Fruit fly (Drosophila melanogaster) whole organism, embryonic: ENCODE data around the gene BORCS5.

Source experiments
- CG10209 ChIP-seq: fragments of 200-800 bp; sonication (Bioruptor generic); optimal IDR thresholded peaks from 3 replicates; lab custom pipeline; 2017; ENCODE audit warnings: missing biosample characterization, mild to moderate bottlenecking, missing genetic modification characterization, missing genetic modification reagents
- CG1024 ChIP-seq: fragments of 200-800 bp; sonication (Bioruptor generic); IDR thresholded peaks from 2 replicates; pipeline ENCODE4 v1.3.6; 2022; ENCODE audit warnings: missing biosample characterization, missing genetic modification characterization
- CG10267 ChIP-seq: fragments of 200-800 bp; sonication (Bioruptor generic); optimal IDR thresholded peaks from 2 replicates; lab custom pipeline; 2018; ENCODE audit warnings: missing biosample characterization, mild to moderate bottlenecking, missing genetic modification characterization, moderate library complexity
- CG10366 ChIP-seq: fragments of 200-800 bp; sonication (Bioruptor generic); IDR thresholded peaks from 2 replicates; pipeline ENCODE4 v1.3.6; 2022; ENCODE audit warnings: missing biosample characterization, missing genetic modification characterization
- CG10654 ChIP-seq: fragments of 200-800 bp; sonication (Bioruptor generic); optimal IDR thresholded peaks from 2 replicates; lab custom pipeline; 2016; ENCODE audit warnings: missing biosample characterization, missing genetic modification characterization
- CG10959 ChIP-seq: fragments of 200-800 bp; sonication (Bioruptor generic); IDR thresholded peaks from 2 replicates; pipeline ENCODE4 v1.3.6; 2022; ENCODE audit warnings: missing biosample characterization, missing genetic modification characterization
- CG11560 ChIP-seq: fragments of 200-800 bp; sonication (Bioruptor generic); IDR thresholded peaks from 3 replicates; pipeline ENCODE4 v1.3.6; 2022; ENCODE audit warnings: missing biosample characterization, missing genetic modification characterization
- CG12236 ChIP-seq: fragments of 200-800 bp; sonication (Bioruptor generic); optimal IDR thresholded peaks from 2 replicates; lab custom pipeline; 2016; ENCODE audit warnings: missing biosample characterization, missing genetic modification characterization
- CG13123 ChIP-seq: fragments of 200-800 bp; sonication (Bioruptor generic); optimal IDR thresholded peaks from 2 replicates; lab custom pipeline; 2016; ENCODE audit warnings: missing biosample characterization, missing genetic modification characterization
- CG13296 ChIP-seq: fragments of 200-800 bp; sonication (Bioruptor generic); optimal IDR thresholded peaks from 3 replicates; lab custom pipeline; 2018; ENCODE audit warnings: missing biosample characterization, mild to moderate bottlenecking, missing genetic modification characterization
- CG13424 ChIP-seq: fragments of 200-800 bp; sonication (Bioruptor generic); optimal IDR thresholded peaks from 2 replicates; lab custom pipeline; 2019; ENCODE audit warnings: missing biosample characterization, mild to moderate bottlenecking, missing genetic modification characterization, moderate library complexity
- CG15011 ChIP-seq: fragments of 200-800 bp; sonication (Bioruptor generic); optimal IDR thresholded peaks from 3 replicates; lab custom pipeline; 2018; ENCODE audit warnings: missing biosample characterization, mild to moderate bottlenecking, missing genetic modification characterization
- CG17186 ChIP-seq: fragments of 200-800 bp; sonication (Bioruptor generic); optimal IDR thresholded peaks from 3 replicates; lab custom pipeline; 2017; ENCODE audit warnings: missing biosample characterization, missing genetic modification reagents, missing genetic modification characterization
- CG17612 ChIP-seq: fragments of 200-800 bp; sonication (Bioruptor generic); IDR thresholded peaks from 2 replicates; pipeline ENCODE4 v1.3.6; 2022; ENCODE audit warnings: missing biosample characterization, missing genetic modification characterization
- CG17829 ChIP-seq: fragments of 200-800 bp; optimal IDR thresholded peaks from 2 replicates; lab custom pipeline; 2019; ENCODE audit warnings: missing biosample characterization, mild to moderate bottlenecking, missing genetic modification characterization, moderate library complexity
- CG18476 ChIP-seq: fragments of 200-800 bp; sonication (Bioruptor generic); optimal IDR thresholded peaks from 2 replicates; lab custom pipeline; 2016; ENCODE audit warnings: missing biosample characterization, mild to moderate bottlenecking, missing genetic modification characterization
- CG2712 ChIP-seq: fragments of 200-800 bp; optimal IDR thresholded peaks from 3 replicates; lab custom pipeline; 2019; ENCODE audit warnings: missing biosample characterization, mild to moderate bottlenecking, missing genetic modification characterization, moderate library complexity
- CG34422 ChIP-seq: fragments of 200-800 bp; sonication (Bioruptor generic); IDR thresholded peaks from 3 replicates; pipeline ENCODE4 v1.3.6; 2022; ENCODE audit warnings: missing biosample characterization, missing genetic modification characterization
- CG3847 ChIP-seq: fragments of 200-800 bp; sonication (Bioruptor generic); IDR thresholded peaks from 2 replicates; pipeline ENCODE4 v1.3.6; 2022; ENCODE audit warnings: missing biosample characterization, missing genetic modification characterization
- CG8089 ChIP-seq: fragments of 200-800 bp; sonication (Bioruptor generic); optimal IDR thresholded peaks from 3 replicates; lab custom pipeline; 2016; ENCODE audit warnings: missing biosample characterization, missing genetic modification characterization
- CG9797 ChIP-seq: fragments of 200-800 bp; sonication (Bioruptor generic); optimal IDR thresholded peaks from 3 replicates; lab custom pipeline; 2018; ENCODE audit warnings: missing biosample characterization, mild to moderate bottlenecking, missing genetic modification characterization
- ERR ChIP-seq: fragments of 200-800 bp; sonication (Bioruptor generic); optimal IDR thresholded peaks from 2 replicates; lab custom pipeline; 2016; ENCODE audit warnings: missing biosample characterization, missing genetic modification characterization
- Gug ChIP-seq: fragments of 200-800 bp; sonication (Bioruptor generic); IDR thresholded peaks from 4 replicates; pipeline ENCODE4 v1.3.6; 2022; ENCODE audit warnings: missing biosample characterization, missing genetic modification characterization
- H2.0 ChIP-seq: fragments of 200-800 bp; sonication (Bioruptor generic); IDR thresholded peaks from 2 replicates; pipeline ENCODE4 v1.3.6; 2022; ENCODE audit warnings: missing biosample characterization, missing genetic modification characterization
- HHEX ChIP-seq: fragments of 200-800 bp; sonication (Bioruptor generic); optimal IDR thresholded peaks from 3 replicates; lab custom pipeline; 2017; ENCODE audit warnings: missing biosample characterization, mild to moderate bottlenecking, missing genetic modification characterization, missing genetic modification reagents
- HLH3B ChIP-seq: fragments of 200-800 bp; sonication (Bioruptor generic); IDR thresholded peaks from 2 replicates; pipeline ENCODE4 v1.3.6; 2022; ENCODE audit warnings: missing biosample characterization, missing genetic modification characterization
- HmgZ ChIP-seq: fragments of 200-800 bp; sonication (Bioruptor generic); optimal IDR thresholded peaks from 2 replicates; lab custom pipeline; 2018; ENCODE audit warnings: missing biosample characterization, mild to moderate bottlenecking, missing genetic modification characterization
- Max ChIP-seq: fragments of 200-800 bp; sonication (Bioruptor generic); optimal IDR thresholded peaks from 2 replicates; lab custom pipeline; 2016; ENCODE audit warnings: missing biosample characterization, mild to moderate bottlenecking, missing genetic modification characterization
- Nf-YA ChIP-seq: fragments of 200-800 bp; sonication (Bioruptor generic); IDR thresholded peaks from 2 replicates; pipeline ENCODE4 v1.3.6; 2022; ENCODE audit warnings: missing biosample characterization, missing genetic modification characterization
- Opbp ChIP-seq: fragments of 200-800 bp; sonication (Bioruptor generic); IDR thresholded peaks from 3 replicates; pipeline ENCODE4 v1.3.6; 2022; ENCODE audit warnings: missing biosample characterization, missing genetic modification characterization; ENCODE audit not compliant: partially characterized antibody
- Stat92E ChIP-seq, 3 experiments: fragments of >200 bp in 2 of 3; fragments of 200-800 bp in 1 of 3; sonication (Bioruptor generic) in 1 of 3; optimal IDR thresholded peaks; 2 replicates each; lab custom pipeline; 2017 to 2019; ENCODE audit warnings: missing biosample characterization in 3 of 3, missing genetic modification characterization in 3 of 3, mild to moderate bottlenecking in 1 of 3, moderate library complexity in 1 of 3
- Taf1 ChIP-seq: fragments of 200-800 bp; sonication (Bioruptor generic); IDR thresholded peaks from 2 replicates; pipeline ENCODE4 v1.3.6; 2022; ENCODE audit warnings: missing biosample characterization, missing genetic modification characterization
- ab ChIP-seq: fragments of 200-800 bp; sonication (Bioruptor generic); optimal IDR thresholded peaks from 2 replicates; lab custom pipeline; 2016; ENCODE audit warnings: missing biosample characterization, missing genetic modification characterization
- al ChIP-seq: fragments of 200-800 bp; sonication (Bioruptor generic); IDR thresholded peaks from 2 replicates; pipeline ENCODE4 v1.3.6; 2022; ENCODE audit warnings: missing biosample characterization, missing genetic modification characterization
- crol ChIP-seq: fragments of 200-800 bp; sonication (Bioruptor generic); IDR thresholded peaks from 2 replicates; pipeline ENCODE4 v1.3.6; 2022; ENCODE audit warnings: missing biosample characterization, missing genetic modification characterization
- cwo ChIP-seq: fragments of 200-800 bp; sonication (Bioruptor generic); optimal IDR thresholded peaks from 3 replicates; lab custom pipeline; 2017; ENCODE audit warnings: missing biosample characterization, missing genetic modification characterization, mild to moderate bottlenecking, moderate library complexity, missing genetic modification reagents
- emc ChIP-seq: fragments of 200-800 bp; sonication (Bioruptor generic); optimal IDR thresholded peaks from 2 replicates; lab custom pipeline; 2016; ENCODE audit warnings: missing biosample characterization, missing genetic modification characterization
- ind ChIP-seq: fragments of 200-800 bp; sonication (Bioruptor generic); optimal IDR thresholded peaks from 3 replicates; lab custom pipeline; 2016; ENCODE audit warnings: missing biosample characterization, missing genetic modification characterization
- jing ChIP-seq: fragments of 200-800 bp; sonication (Bioruptor generic); optimal IDR thresholded peaks from 2 replicates; lab custom pipeline; 2018; ENCODE audit warnings: missing biosample characterization, mild to moderate bottlenecking, missing genetic modification characterization
- mirr ChIP-seq: fragments of 200-800 bp; sonication (Bioruptor generic); optimal IDR thresholded peaks from 3 replicates; lab custom pipeline; 2018; ENCODE audit warnings: missing biosample characterization, mild to moderate bottlenecking, missing genetic modification characterization
- odd ChIP-seq: fragments of 200-800 bp; sonication (Bioruptor generic); optimal IDR thresholded peaks from 2 replicates; lab custom pipeline; 2017; ENCODE audit warnings: missing biosample characterization, mild to moderate bottlenecking, missing genetic modification characterization
- pb ChIP-seq: fragments of 200-800 bp; sonication (Bioruptor generic); optimal IDR thresholded peaks from 3 replicates; lab custom pipeline; 2016; ENCODE audit warnings: missing biosample characterization, missing genetic modification characterization
- sc ChIP-seq, 3 experiments: fragments of >200 bp in 2 of 3; fragments of 200-800 bp in 1 of 3; sonication (Bioruptor generic) in 1 of 3; optimal IDR thresholded peaks; 2 replicates in 2 of 3; 3 replicates in 1 of 3; lab custom pipeline; 2017; ENCODE audit warnings: mild to moderate bottlenecking in 1 of 3, missing biosample characterization in 1 of 3, missing genetic modification characterization in 1 of 3, missing genetic modification reagents in 1 of 3
- shn ChIP-seq: fragments of 200-800 bp; sonication (Bioruptor generic); optimal IDR thresholded peaks from 3 replicates; lab custom pipeline; 2016; ENCODE audit warnings: missing biosample characterization, missing genetic modification characterization
- sob ChIP-seq: fragments of 200-800 bp; sonication (Bioruptor generic); IDR thresholded peaks from 2 replicates; pipeline ENCODE4 v1.3.6; 2022; ENCODE audit warnings: missing biosample characterization, missing genetic modification characterization
- sqz ChIP-seq: fragments of 200-800 bp; sonication (Bioruptor generic); optimal IDR thresholded peaks from 3 replicates; lab custom pipeline; 2018; ENCODE audit warnings: missing biosample characterization, mild to moderate bottlenecking, missing genetic modification characterization
- tio ChIP-seq: fragments of 200-800 bp; sonication (Bioruptor generic); optimal IDR thresholded peaks from 2 replicates; lab custom pipeline; 2017; ENCODE audit warnings: missing biosample characterization, missing genetic modification characterization, inconsistent platforms

BORCS5 gene

DNA sequence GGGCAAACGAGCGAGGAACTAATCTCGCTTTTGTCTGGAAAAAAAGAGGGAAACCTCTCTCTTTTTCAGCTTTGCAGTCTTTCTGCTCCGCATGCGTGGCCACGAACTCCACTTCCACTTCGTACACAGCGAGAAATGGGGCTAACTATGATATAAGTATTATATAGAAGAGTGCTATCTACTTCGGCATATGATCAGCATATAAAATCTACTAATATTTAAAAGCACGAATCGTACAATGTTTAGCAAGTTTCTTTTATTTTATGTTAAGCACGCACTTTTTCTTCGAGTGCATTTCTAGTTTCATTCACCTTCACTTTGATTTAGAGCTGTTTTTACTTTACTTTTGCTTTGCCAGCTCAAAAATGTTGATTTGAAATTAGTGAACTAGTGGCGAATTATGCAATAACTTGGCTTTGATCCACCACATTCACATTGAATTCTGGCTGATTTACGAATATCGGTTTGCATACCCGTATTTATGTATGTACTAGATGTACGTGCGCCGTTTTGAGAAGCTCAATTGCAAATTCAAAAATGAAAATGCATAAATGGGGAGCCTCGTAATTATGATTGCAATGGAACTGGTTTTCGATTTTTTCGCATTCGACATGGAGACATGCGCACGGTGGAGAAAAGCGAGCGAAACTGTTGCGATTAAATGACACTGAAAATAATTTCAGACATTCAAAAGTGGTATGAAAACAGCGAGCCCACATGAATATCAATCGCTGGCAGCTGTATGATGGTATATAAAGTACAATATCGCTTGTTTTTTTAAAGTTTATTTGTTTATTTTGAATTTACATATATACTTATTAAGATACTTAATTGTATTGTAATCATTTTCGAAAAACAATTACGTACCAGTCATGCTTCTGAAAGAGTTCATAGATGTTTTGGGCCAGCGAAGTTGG is 14.8 kb downstream of the BORCS5 start (continued):
- TF ChIP-seq sqz (GFP tag; lab: Kevin White, UChicago) (peak; percentile 32), al (GFP tag; lab: Robert Waterston, UW) (0 out of 2 replicates have a peak, but pooled peaks have one; percentile 30), CG12236 (GFP tag; lab: Kevin White, UChicago) (peak; percentile 22), CG3847 (peak; percentile 34; the same call in 1 of the 2 replicates), CG13123 (GFP tag; lab: Kevin White, UChicago) (no peak), Opbp (GFP tag; lab: Robert Waterston, UW) (no peak), CG10209 (GFP tag; lab: Kevin White, UChicago) (peak; percentile 56), CG1024 (GFP tag; lab: Robert Waterston, UW) (0 out of 2 replicates have a peak, but pooled peaks have one; percentile 40), CG15011 (peak; percentile 14), mirr (no peak), HLH3B (peak; percentile 61; the same call in 1 of the 2 replicates), CG9797 (GFP tag; lab: Kevin White, UChicago) (no peak), CG17829 (peak; percentile 93), CG13424 (tag; lab: Kevin White, UChicago) (peak; percentile 77), pb (peak; percentile 39), emc (GFP tag; lab: Kevin White, UChicago) (no peak), shn (GFP tag; lab: Kevin White, UChicago) (peak; percentile 6), CG10366 (GFP tag; lab: Robert Waterston, UW) (peak; percentile 78), tio (peak; percentile 18), CG11560 (tag; lab: Robert Waterston, UW) (peak; percentile 49; the same call in 2 of the 3 replicates), HmgZ (tag; lab: Kevin White, UChicago) (peak; percentile 34), CG18476 (GFP tag; lab: Kevin White, UChicago) (peak; percentile 9), Stat92E (GFP tag; optimal IDR thresholded peaks at IDR 0.05; lab: Kevin White, UChicago) (no peak), crol (GFP tag; lab: Robert Waterston, UW) (no peak), CG2712 (tag; lab: Kevin White, UChicago) (peak; percentile 94), CG10267 (tag; lab: Kevin White, UChicago) (peak; percentile 51), jing (peak; percentile 58), CG8089 (GFP tag; lab: Kevin White, UChicago) (peak; percentile 26), Max (peak; percentile 41), Nf-YA (peak; percentile 41; the same call in 1 of the 2 replicates), CG10959 (GFP tag; lab: Robert Waterston, UW) (peak; percentile 54; the same call in 1 of the 2 replicates), ERR (GFP tag; lab: Kevin White, UChicago) (peak; percentile 44), ind (GFP tag; lab: Kevin White, UChicago) (peak; percentile 61), CG10654 (peak; percentile 34), HHEX (GFP tag; lab: Kevin White, UChicago) (peak; percentile 32), CG13296 (GFP tag; lab: Kevin White, UChicago) (peak; percentile 27), CG17186 (GFP tag; lab: Kevin White, UChicago) (peak; percentile 9), ab (GFP tag; lab: Kevin White, UChicago) (no peak), Gug (peak; percentile 70; the same call in 3 of the 4 replicates), cwo (peak; percentile 46), H2.0 (peak; percentile 69), sob (GFP tag; lab: Robert Waterston, UW) (peak; percentile 81), sc (optimal IDR thresholded peaks at IDR 0.05; lab: Kevin White, UChicago) (no peak), sc (GFP tag; optimal IDR thresholded peaks at IDR 0.05; lab: Kevin White, UChicago) (peak; percentile 55), odd (GFP tag; lab: Kevin White, UChicago) (peak; percentile 36), CG34422 (GFP tag; lab: Robert Waterston, UW) (peak; percentile 76), Taf1 (GFP tag; lab: Robert Waterston, UW) (no peak; the same call in 1 of the 2 replicates), CG17612 (GFP tag; lab: Robert Waterston, UW) (peak; percentile 25; the same call in 1 of the 2 replicates)
